Fruit fly (Drosophila melanogaster): ENCODE results near the gene CG17637.

CG17637 gene

dm6 chr3L:20531257-20531656 lies 27.3 kb downstream of the CG17637 start:
- TF ChIP-seq fd96Ca (GFP tag; IDR thresholded peaks at IDR 0.05), result no peak
- TF ChIP-seq rn (GFP tag; IDR thresholded peaks at IDR 0.05), result no peak
- TF ChIP-seq Pif1B (GFP tag; optimal IDR thresholded peaks at IDR 0.05), result no peak
- TF ChIP-seq gl (tag; optimal IDR thresholded peaks at IDR 0.05), result no peak
- TF ChIP-seq CG9948 (tag; optimal IDR thresholded peaks at IDR 0.05), result no peak
- no peak for TF ChIP-seq D1 (tag; optimal IDR thresholded peaks at IDR 0.05)
- no peak for TF ChIP-seq CG8159 (tag; optimal IDR thresholded peaks at IDR 0.05)
- TF ChIP-seq CG14655 (GFP tag; optimal IDR thresholded peaks at IDR 0.05), result no peak
- TF ChIP-seq EcR (GFP tag; optimal IDR thresholded peaks at IDR 0.05), result no peak
- no peak for TF ChIP-seq CG10348 (GFP tag; IDR thresholded peaks at IDR 0.05)
- no peak for TF ChIP-seq CG12605 (GFP tag; IDR thresholded peaks at IDR 0.05)
- TF ChIP-seq Snoo (tag; optimal IDR thresholded peaks at IDR 0.05), result no peak
- TF ChIP-seq Ets98B (GFP tag; IDR thresholded peaks at IDR 0.05), result no peak
- TF ChIP-seq CG15710 (tag; optimal IDR thresholded peaks at IDR 0.05), result no peak
- no peak for TF ChIP-seq CG4496 (GFP tag; IDR thresholded peaks at IDR 0.05)
- TF ChIP-seq CG8301 (tag; optimal IDR thresholded peaks at IDR 0.05), result no peak

- no peak for TF ChIP-seq CG34367 (tag; optimal IDR thresholded peaks at IDR 0.05)
- no peak for TF ChIP-seq CG13204 (GFP tag; optimal IDR thresholded peaks at IDR 0.05)
- no peak for TF ChIP-seq CG4496 (GFP tag; IDR thresholded peaks at IDR 0.05)
- TF ChIP-seq rn (GFP tag; IDR thresholded peaks at IDR 0.05), result no peak
- TF ChIP-seq gl (tag; optimal IDR thresholded peaks at IDR 0.05), result no peak
- TF ChIP-seq D1 (tag; optimal IDR thresholded peaks at IDR 0.05), result no peak
- no peak for TF ChIP-seq fd96Ca (GFP tag; IDR thresholded peaks at IDR 0.05)
- no peak for TF ChIP-seq CG10348 (GFP tag; IDR thresholded peaks at IDR 0.05)
- TF ChIP-seq CG17806 (tag; optimal IDR thresholded peaks at IDR 0.05), result no peak
- no peak for TF ChIP-seq CG8301 (tag; optimal IDR thresholded peaks at IDR 0.05)
- no peak for TF ChIP-seq CG8159 (tag; optimal IDR thresholded peaks at IDR 0.05)
- no peak for TF ChIP-seq EcR (GFP tag; optimal IDR thresholded peaks at IDR 0.05)
- no peak for TF ChIP-seq CG15710 (tag; optimal IDR thresholded peaks at IDR 0.05)
- no peak for TF ChIP-seq CG14655 (GFP tag; optimal IDR thresholded peaks at IDR 0.05)
- TF ChIP-seq Snoo (tag; optimal IDR thresholded peaks at IDR 0.05), result no peak
- TF ChIP-seq CG32121 (GFP tag; IDR thresholded peaks at IDR 0.05), result no peak
These were observed 29.4 kb downstream of the CG17637 start, which contains the start of gene CG13250 for dm6 chr3L:20533409-20533808. TSS of gene CG13250 (plus strand) at chr3L:20533709.

dm6 chr3L:20536919-20537318 lies 32.9 kb downstream of the CG17637 start:
- no peak for TF ChIP-seq CG34367 (tag; optimal IDR thresholded peaks at IDR 0.05)
- TF ChIP-seq CG17806 (tag; optimal IDR thresholded peaks at IDR 0.05), result no peak
- TF ChIP-seq Pif1B (GFP tag; optimal IDR thresholded peaks at IDR 0.05), result no peak

- TF ChIP-seq CG14655 (GFP tag; optimal IDR thresholded peaks at IDR 0.05) (peak; percentile 3), CG15710 (tag; optimal IDR thresholded peaks at IDR 0.05) (no peak)
These were observed 33.8 kb downstream of the CG17637 start for dm6 chr3L:20537655-20538300.

- 0 out of 2 replicates have a peak, but pooled peaks have one; percentile 18 for TF ChIP-seq CG32121 (GFP tag; IDR thresholded peaks at IDR 0.05)
- TF ChIP-seq CG34367 (tag; optimal IDR thresholded peaks at IDR 0.05), result no peak
These were observed 34.5 kb downstream of the CG17637 start for dm6 chr3L:20538458-20538857.

dm6 chr3L:20539116-20539990 lies 35.4 kb downstream of the CG17637 start:
- no peak for TF ChIP-seq CG14655 (GFP tag; optimal IDR thresholded peaks at IDR 0.05)
- no peak for TF ChIP-seq CG32121 (GFP tag; IDR thresholded peaks at IDR 0.05)
- no peak for TF ChIP-seq CG12605 (GFP tag; IDR thresholded peaks at IDR 0.05)
- no peak for TF ChIP-seq CG10348 (GFP tag; IDR thresholded peaks at IDR 0.05)
- no peak for TF ChIP-seq CG17806 (tag; optimal IDR thresholded peaks at IDR 0.05)

dm6 chr3L:20540182-20540974 lies 36.4 kb downstream of the CG17637 start, which contains the start of gene Rcd2:
TSS of gene Rcd2 (minus strand) at chr3L:20540417.
- peak; percentile 69 for TF ChIP-seq CG4496 (GFP tag; IDR thresholded peaks at IDR 0.05)
- peak; percentile 63 for TF ChIP-seq EcR (GFP tag; optimal IDR thresholded peaks at IDR 0.05)
- TF ChIP-seq CG8301 (tag; optimal IDR thresholded peaks at IDR 0.05), result peak; percentile 82
- TF ChIP-seq D1 (tag; optimal IDR thresholded peaks at IDR 0.05), result peak; percentile 83
- peak; percentile 87 for TF ChIP-seq CG32121 (GFP tag; IDR thresholded peaks at IDR 0.05)
- peak; percentile 83 for TF ChIP-seq CG8159 (tag; optimal IDR thresholded peaks at IDR 0.05)
- TF ChIP-seq CG15710 (tag; optimal IDR thresholded peaks at IDR 0.05), result peak; percentile 68
- peak; percentile 56 for TF ChIP-seq CG34367 (tag; optimal IDR thresholded peaks at IDR 0.05)
- no peak for TF ChIP-seq CG10348 (GFP tag; IDR thresholded peaks at IDR 0.05)
- no peak for TF ChIP-seq CG13204 (GFP tag; optimal IDR thresholded peaks at IDR 0.05)
- TF ChIP-seq CG17806 (tag; optimal IDR thresholded peaks at IDR 0.05), result peak; percentile 72
- TF ChIP-seq Snoo (tag; optimal IDR thresholded peaks at IDR 0.05), result peak; percentile 73
- peak; percentile 52 for TF ChIP-seq gl (tag; optimal IDR thresholded peaks at IDR 0.05)
- peak; percentile 73 for TF ChIP-seq CG9948 (tag; optimal IDR thresholded peaks at IDR 0.05)
- peak; percentile 76 for TF ChIP-seq CG14655 (GFP tag; optimal IDR thresholded peaks at IDR 0.05)
- peak; percentile 82 for TF ChIP-seq Pif1A (GFP tag; optimal IDR thresholded peaks at IDR 0.05)
- TF ChIP-seq Pif1B (GFP tag; optimal IDR thresholded peaks at IDR 0.05), result peak; percentile 82
- 0 out of 2 replicates have a peak, but pooled peaks have one; percentile 37 for TF ChIP-seq CG12605 (GFP tag; IDR thresholded peaks at IDR 0.05)
- peak; percentile 47 for TF ChIP-seq rn (GFP tag; IDR thresholded peaks at IDR 0.05)
- TF ChIP-seq fd96Ca (GFP tag; IDR thresholded peaks at IDR 0.05), result peak; percentile 32; the same call in 1 of the 3 replicates
- peak; percentile 74; the same call in 1 of the 2 replicates for TF ChIP-seq Ets98B (GFP tag; IDR thresholded peaks at IDR 0.05)

Measured in whole organism, pupa.